Worm (Caenorhabditis elegans) whole organism, late embryonic: ENCODE results near the gene Y110A2AL.4.

Source experiments
- K09A11.1 ChIP-seq: sonication (generic microtip); optimal IDR thresholded peaks from 2 replicates; lab custom pipeline; 2017; ENCODE audit warnings: antibody characterized with exemption, mild to moderate bottlenecking, missing genetic modification characterization, missing compliant biosample characterization; ENCODE audit not compliant: insufficient read depth
- T23F11.4 ChIP-seq: fragments of 200-800 bp; sonication (Bioruptor generic); optimal IDR thresholded peaks from 2 replicates; lab custom pipeline; 2018; ENCODE audit warnings: mild to moderate bottlenecking, missing genetic modification characterization, missing compliant biosample characterization
- ama-1 ChIP-seq: fragments of 150-350 bp; optimal IDR thresholded peaks from 2 replicates; lab custom pipeline; 2014
- ceh-14 ChIP-seq: sonication (generic microtip); optimal IDR thresholded peaks from 2 replicates; lab custom pipeline; 2016; ENCODE audit warnings: missing genotype, missing genetic modification characterization, missing compliant biosample characterization
- ceh-18 ChIP-seq: sonication (generic microtip); optimal IDR thresholded peaks from 2 replicates; lab custom pipeline; 2016; ENCODE audit warnings: missing genetic modification characterization, missing compliant biosample characterization
- ceh-2 ChIP-seq: sonication (generic microtip); optimal IDR thresholded peaks from 2 replicates; lab custom pipeline; 2016; ENCODE audit warnings: missing genotype, missing genetic modification characterization, missing compliant biosample characterization
- ceh-30 ChIP-seq: fragments of 150-350 bp; optimal IDR thresholded peaks from 2 replicates; lab custom pipeline; 2014; ENCODE audit warnings: missing biosample characterization, missing genetic modification characterization
- ceh-31 ChIP-seq: sonication (generic microtip); optimal IDR thresholded peaks from 2 replicates; lab custom pipeline; 2016; ENCODE audit warnings: missing genetic modification characterization, missing compliant biosample characterization
- che-1 ChIP-seq: sonication (generic microtip); optimal IDR thresholded peaks from 2 replicates; lab custom pipeline; 2016; ENCODE audit warnings: mild to moderate bottlenecking, missing genetic modification characterization, missing compliant biosample characterization
- dve-1 ChIP-seq: sonication (generic microtip); optimal IDR thresholded peaks from 2 replicates; lab custom pipeline; 2017; ENCODE audit warnings: antibody characterized with exemption, mild to moderate bottlenecking, missing genetic modification characterization, missing compliant biosample characterization
- elt-2 ChIP-seq: sonication (generic microtip); optimal IDR thresholded peaks from 2 replicates; lab custom pipeline; 2016; ENCODE audit warnings: missing genetic modification reagents, missing genetic modification characterization, missing compliant biosample characterization
- elt-4 ChIP-seq: sonication (generic microtip); optimal IDR thresholded peaks from 2 replicates; lab custom pipeline; 2016; ENCODE audit warnings: missing genetic modification characterization, missing compliant biosample characterization
- fax-1 ChIP-seq: sonication (generic microtip); optimal IDR thresholded peaks from 2 replicates; lab custom pipeline; 2016; ENCODE audit warnings: missing genotype, missing genetic modification characterization, missing compliant biosample characterization
- fkh-6 ChIP-seq: sonication (generic microtip); optimal IDR thresholded peaks from 2 replicates; lab custom pipeline; 2016; ENCODE audit warnings: missing genetic modification characterization, missing compliant biosample characterization
- hlh-30 ChIP-seq: sonication (generic microtip); optimal IDR thresholded peaks from 2 replicates; lab custom pipeline; 2017; ENCODE audit warnings: antibody characterized with exemption, missing genetic modification characterization, missing compliant biosample characterization; ENCODE audit not compliant: insufficient read depth
- hlh-6 ChIP-seq: sonication (generic microtip); optimal IDR thresholded peaks from 2 replicates; lab custom pipeline; 2016; ENCODE audit warnings: missing genotype, missing genetic modification characterization, missing compliant biosample characterization
- hlh-8 ChIP-seq: sonication (generic microtip); optimal IDR thresholded peaks from 2 replicates; lab custom pipeline; 2016; ENCODE audit warnings: missing genotype, missing genetic modification characterization, missing compliant biosample characterization
- lim-6 ChIP-seq: sonication (generic microtip); optimal IDR thresholded peaks from 2 replicates; lab custom pipeline; 2016; ENCODE audit warnings: missing genetic modification characterization, missing compliant biosample characterization
- npax-4 ChIP-seq: sonication (generic microtip); optimal IDR thresholded peaks from 2 replicates; lab custom pipeline; 2016; ENCODE audit warnings: missing genetic modification characterization, missing compliant biosample characterization
- odd-2 ChIP-seq: sonication (generic microtip); optimal IDR thresholded peaks from 2 replicates; lab custom pipeline; 2017; ENCODE audit warnings: antibody characterized with exemption, mild to moderate bottlenecking, missing genetic modification characterization, missing compliant biosample characterization
- pha-2 ChIP-seq: sonication (generic microtip); optimal IDR thresholded peaks from 2 replicates; lab custom pipeline; 2017; ENCODE audit warnings: mild to moderate bottlenecking, missing genetic modification characterization, missing compliant biosample characterization
- pqm-1 ChIP-seq: sonication (generic microtip); optimal IDR thresholded peaks from 2 replicates; lab custom pipeline; 2016; ENCODE audit warnings: missing genetic modification characterization, missing compliant biosample characterization
- pros-1 ChIP-seq: fragments of 150-350 bp; optimal IDR thresholded peaks from 2 replicates; lab custom pipeline; 2014; ENCODE audit warnings: missing biosample characterization, missing genetic modification reagents, missing genetic modification characterization
- ref-2 ChIP-seq: sonication (generic microtip); optimal IDR thresholded peaks from 2 replicates; lab custom pipeline; 2016; ENCODE audit warnings: missing genetic modification characterization, missing compliant biosample characterization
- sdc-2 ChIP-seq: sonication (generic microtip); optimal IDR thresholded peaks from 2 replicates; lab custom pipeline; 2016; ENCODE audit warnings: missing genotype, missing genetic modification characterization, missing compliant biosample characterization
- sox-4 ChIP-seq: sonication (generic microtip); optimal IDR thresholded peaks from 2 replicates; lab custom pipeline; 2017; ENCODE audit warnings: mild to moderate bottlenecking, missing genetic modification characterization, inconsistent platforms, missing compliant biosample characterization
- syd-9 ChIP-seq: sonication (generic microtip); optimal IDR thresholded peaks from 2 replicates; lab custom pipeline; 2016; ENCODE audit warnings: mild to moderate bottlenecking, missing genetic modification characterization, moderate library complexity, missing compliant biosample characterization
- unc-3 ChIP-seq, 2 experiments: fragments of 200-800 bp in 1 of 2; sonication (Bioruptor generic) in 1 of 2; sonication (generic microtip) in 1 of 2; conservative IDR thresholded peaks in 1 of 2; optimal IDR thresholded peaks in 1 of 2; 2 replicates each; pipeline versions ENCODE4 v1.3.6 to Lab custom; 2016 to 2022; ENCODE audit warnings: missing compliant biosample characterization in 2 of 2, missing genetic modification characterization in 2 of 2, missing genetic modification reagents in 1 of 2
- unc-42 ChIP-seq: sonication (generic microtip); optimal IDR thresholded peaks from 2 replicates; lab custom pipeline; 2016; ENCODE audit warnings: missing genotype, missing genetic modification characterization, missing compliant biosample characterization
- unc-55 ChIP-seq: sonication (generic microtip); optimal IDR thresholded peaks from 2 replicates; lab custom pipeline; 2017; ENCODE audit warnings: missing biosample characterization, missing genetic modification reagents, missing genetic modification characterization
- unc-86 ChIP-seq: sonication (generic microtip); optimal IDR thresholded peaks from 2 replicates; lab custom pipeline; 2016; ENCODE audit warnings: missing genetic modification characterization, missing compliant biosample characterization
- zip-5 ChIP-seq: sonication (generic microtip); optimal IDR thresholded peaks from 2 replicates; lab custom pipeline; 2016; ENCODE audit warnings: missing genetic modification characterization, missing compliant biosample characterization
- ztf-16 ChIP-seq: sonication (generic microtip); optimal IDR thresholded peaks from 2 replicates; lab custom pipeline; 2017; ENCODE audit warnings: missing genetic modification characterization, missing compliant biosample characterization

Gene Y110A2AL.4

ce11 chrII:2797951-2798350 is 41.2 kb upstream of the Y110A2AL.4 start:
- TF ChIP-seq sdc-2 (tag; lab: Kevin White, UChicago) (no peak), ceh-2 (tag; lab: Kevin White, UChicago) (no peak), ceh-14 (tag; lab: Kevin White, UChicago) (no peak), sox-4 (tag; lab: Kevin White, UChicago) (no peak), dve-1 (no peak), unc-42 (no peak), pha-2 (tag; lab: Kevin White, UChicago) (no peak), che-1 (no peak), zip-5 (tag; lab: Kevin White, UChicago) (no peak)
- TF ChIP-seq, all 69 proteins: peak for 0

ce11 chrII:2800550-2801233 is 38.4 kb upstream of the Y110A2AL.4 start, which contains the start of gene nhr-119:
Gene nhr-119 (minus strand): TSS chrII:2800600.
- TF ChIP-seq ceh-31 (tag; lab: Kevin White, UChicago) (no peak), hlh-8 (tag; lab: Kevin White, UChicago) (no peak), lim-6 (tag; lab: Kevin White, UChicago) (no peak), ref-2 (no peak), che-1 (no peak), sdc-2 (tag; lab: Kevin White, UChicago) (no peak), fax-1 (tag; lab: Kevin White, UChicago) (no peak), ceh-30 (tag; lab: Kevin White, UChicago) (no peak), ceh-18 (tag; lab: Kevin White, UChicago) (peak; percentile 47), npax-4 (no peak), unc-55 (GFP tag; lab: Kevin White, UChicago) (peak; percentile 97), pqm-1 (peak; percentile 17), elt-2 (tag; lab: Kevin White, UChicago) (peak; percentile 84), dve-1 (peak; percentile 38), hlh-30 (tag; lab: Kevin White, UChicago) (no peak), K09A11.1 (no peak), hlh-6 (tag; lab: Kevin White, UChicago) (no peak), odd-2 (tag; lab: Kevin White, UChicago) (no peak)

- TF ChIP-seq unc-3 (GFP tag; conservative IDR thresholded peaks at IDR 0.05; lab: Robert Waterston, UW) (no peak), unc-3 (tag; optimal IDR thresholded peaks at IDR 0.05; lab: Kevin White, UChicago) (no peak), ztf-16 (tag; lab: Kevin White, UChicago) (no peak), npax-4 (no peak), T23F11.4 (GFP tag; lab: Kevin White, UChicago) (no peak), zip-5 (tag; lab: Kevin White, UChicago) (no peak), elt-4 (tag; lab: Kevin White, UChicago) (no peak), hlh-6 (tag; lab: Kevin White, UChicago) (no peak), hlh-8 (tag; lab: Kevin White, UChicago) (no peak), unc-86 (tag; lab: Kevin White, UChicago) (no peak), pros-1 (no peak), syd-9 (tag; lab: Kevin White, UChicago) (no peak), fkh-6 (tag; lab: Kevin White, UChicago) (no peak), ama-1 (lab: Kevin White, UChicago) (no peak)
Measured at ce11 chrII:2801764-2802163, 37.3 kb upstream of the Y110A2AL.4 start.

ce11 chrII:2802804-2803586 is 36.1 kb upstream of the Y110A2AL.4 start:
- no peak for TF ChIP-seq odd-2 (tag; lab: Kevin White, UChicago)
- TF ChIP-seq elt-2 (tag; lab: Kevin White, UChicago): peak; percentile 88
- TF ChIP-seq, all 69 proteins: peak for 1
